Worm (Caenorhabditis elegans) whole organism, L1 larva: ENCODE results near the gene clec-49.

Experiments
- C34B4.2 ChIP-seq: sonication (generic microtip); optimal IDR thresholded peaks from 2 replicates; lab custom pipeline; 2017; ENCODE audit warnings: mild to moderate bottlenecking, missing genetic modification characterization, missing compliant biosample characterization
- F16B12.6 ChIP-seq: fragments of 150-350 bp; optimal IDR thresholded peaks from 2 replicates; lab custom pipeline; 2014; ENCODE audit warnings: missing biosample characterization, missing genetic modification characterization
- ama-1 ChIP-seq: fragments of 150-350 bp; optimal IDR thresholded peaks from 2 replicates; lab custom pipeline; 2014
- ceh-63 ChIP-seq: fragments of 200-800 bp; sonication (Bioruptor generic); optimal IDR thresholded peaks from 2 replicates; lab custom pipeline; 2018; ENCODE audit warnings: mild to moderate bottlenecking, missing genetic modification characterization, missing compliant biosample characterization
- ceh-8 ChIP-seq: fragments of 200-800 bp; sonication (Bioruptor generic); optimal IDR thresholded peaks from 2 replicates; lab custom pipeline; 2018; ENCODE audit warnings: mild to moderate bottlenecking, missing genetic modification characterization, moderate library complexity, missing compliant biosample characterization
- ceh-88 ChIP-seq: fragments of 200-800 bp; sonication (Bioruptor generic); IDR thresholded peaks from 2 replicates; pipeline ENCODE4 v1.3.6; 2022; ENCODE audit warnings: missing genetic modification characterization, missing compliant biosample characterization
- dpl-1 ChIP-seq, 3 experiments: fragments of 150-350 bp in 2 of 3; sonication (generic microtip) in 1 of 3; optimal IDR thresholded peaks; 2 replicates each; lab custom pipeline; 2014 to 2017; ENCODE audit warnings: missing biosample characterization in 3 of 3, missing genetic modification characterization in 3 of 3, missing genetic modification reagents in 3 of 3
- efl-1 ChIP-seq, 4 experiments: fragments of 150-350 bp; optimal IDR thresholded peaks in 3 of 4; peaks in 1 of 4; 1 replicate in 1 of 4; 2 replicates in 3 of 4; lab custom pipeline; 2014; ENCODE audit warnings: missing biosample characterization in 2 of 4, missing genetic modification characterization in 2 of 4, missing genetic modification reagents in 2 of 4
- egl-13 ChIP-seq: sonication (generic microtip); optimal IDR thresholded peaks from 2 replicates; lab custom pipeline; 2016; ENCODE audit warnings: missing genotype, missing genetic modification reagents, missing genetic modification characterization, missing compliant biosample characterization
- ets-5 ChIP-seq: fragments of 200-800 bp; sonication (Bioruptor generic); IDR thresholded peaks from 2 replicates; pipeline ENCODE4 v1.3.6; 2022; ENCODE audit warnings: missing genetic modification characterization, missing compliant biosample characterization
- fkh-10 ChIP-seq: sonication (generic microtip); optimal IDR thresholded peaks from 2 replicates; lab custom pipeline; 2017; ENCODE audit warnings: missing biosample characterization, missing genetic modification reagents, missing genetic modification characterization
- fkh-4 ChIP-seq: sonication (generic microtip); optimal IDR thresholded peaks from 2 replicates; lab custom pipeline; 2016; ENCODE audit warnings: missing compliant biosample characterization, missing genetic modification characterization, borderline replicate concordance
- grh-1 ChIP-seq: fragments of 200-800 bp; sonication (Bioruptor generic); IDR thresholded peaks from 2 replicates; pipeline ENCODE4 v1.3.6; 2022; ENCODE audit warnings: missing genetic modification reagents, missing genetic modification characterization, missing compliant biosample characterization
- hlh-4 ChIP-seq: sonication (generic microtip); optimal IDR thresholded peaks from 2 replicates; lab custom pipeline; 2016; ENCODE audit warnings: mild to moderate bottlenecking, missing genetic modification characterization, missing compliant biosample characterization
- jun-1 ChIP-seq: fragments of 150-350 bp; optimal IDR thresholded peaks from 2 replicates; lab custom pipeline; 2014; ENCODE audit warnings: missing biosample characterization, missing genetic modification reagents, missing genetic modification characterization
- lin-14 ChIP-seq: fragments of 200-800 bp; sonication (Bioruptor generic); optimal IDR thresholded peaks from 2 replicates; lab custom pipeline; 2018; ENCODE audit warnings: mild to moderate bottlenecking, missing genetic modification characterization, moderate library complexity, missing compliant biosample characterization
- lsy-2 ChIP-seq, 2 experiments: fragments of 150-350 bp; optimal IDR thresholded peaks; 2 replicates each; lab custom pipeline; 2014; ENCODE audit warnings: missing biosample characterization in 2 of 2, missing genetic modification characterization in 2 of 2
- mab-9 ChIP-seq: fragments of 200-800 bp; sonication (Bioruptor generic); IDR thresholded peaks from 2 replicates; pipeline ENCODE4 v1.3.6; 2022; ENCODE audit warnings: missing genetic modification reagents, missing genetic modification characterization, missing compliant biosample characterization
- mef-2 ChIP-seq: fragments of 150-350 bp; optimal IDR thresholded peaks from 2 replicates; lab custom pipeline; 2014; ENCODE audit warnings: missing biosample characterization, missing genetic modification characterization
- mep-1 ChIP-seq: fragments of 150-350 bp; optimal IDR thresholded peaks from 2 replicates; lab custom pipeline; 2014; ENCODE audit warnings: missing biosample characterization, missing genetic modification characterization
- nhr-11 ChIP-seq: fragments of 150-350 bp; optimal IDR thresholded peaks from 2 replicates; lab custom pipeline; 2014; ENCODE audit warnings: missing biosample characterization, missing genetic modification characterization
- nhr-12 ChIP-seq: sonication (generic microtip); optimal IDR thresholded peaks from 2 replicates; lab custom pipeline; 2017; ENCODE audit warnings: missing biosample characterization, missing genetic modification characterization
- nhr-19 ChIP-seq: fragments of 200-800 bp; sonication (Bioruptor generic); conservative IDR thresholded peaks from 2 replicates; pipeline ENCODE4 v1.3.6; 2022; ENCODE audit warnings: missing genetic modification characterization, missing compliant biosample characterization
- nhr-28 ChIP-seq: fragments of 150-350 bp; optimal IDR thresholded peaks from 2 replicates; lab custom pipeline; 2014; ENCODE audit warnings: missing biosample characterization, missing genetic modification characterization
- nhr-47 ChIP-seq: sonication (generic microtip); optimal IDR thresholded peaks from 2 replicates; lab custom pipeline; 2016; ENCODE audit warnings: mild to moderate bottlenecking, missing genetic modification characterization, moderate library complexity, missing compliant biosample characterization
- nhr-84 ChIP-seq: sonication (generic microtip); optimal IDR thresholded peaks from 2 replicates; lab custom pipeline; 2017; ENCODE audit warnings: missing biosample characterization, missing genetic modification characterization
- pag-3 ChIP-seq: sonication (generic microtip); optimal IDR thresholded peaks from 2 replicates; lab custom pipeline; 2017; ENCODE audit warnings: missing genetic modification characterization, mild to moderate bottlenecking, missing compliant biosample characterization, antibody characterized with exemption, borderline replicate concordance; ENCODE audit not compliant: insufficient read depth
- pqm-1 ChIP-seq: sonication (generic microtip); optimal IDR thresholded peaks from 3 replicates; lab custom pipeline; 2017; ENCODE audit warnings: missing biosample characterization, missing genetic modification characterization
- rnt-1 ChIP-seq: sonication (generic microtip); optimal IDR thresholded peaks from 2 replicates; lab custom pipeline; 2016; ENCODE audit warnings: mild to moderate bottlenecking, missing genetic modification characterization, moderate library complexity, missing compliant biosample characterization
- skn-1 ChIP-seq: fragments of 150-350 bp; optimal IDR thresholded peaks from 2 replicates; lab custom pipeline; 2014; ENCODE audit warnings: missing biosample characterization, missing genetic modification characterization
- snu-23 ChIP-seq: sonication (generic microtip); optimal IDR thresholded peaks from 2 replicates; lab custom pipeline; 2016; ENCODE audit warnings: missing genetic modification characterization, missing compliant biosample characterization
- sptf-1 ChIP-seq: fragments of 150-350 bp; optimal IDR thresholded peaks from 2 replicates; lab custom pipeline; 2014; ENCODE audit warnings: missing biosample characterization, missing genetic modification characterization
- tlp-1 ChIP-seq: fragments of 150-350 bp; optimal IDR thresholded peaks from 2 replicates; lab custom pipeline; 2014; ENCODE audit warnings: missing biosample characterization, missing genetic modification characterization
- unc-62 ChIP-seq: fragments of 150-350 bp; optimal IDR thresholded peaks from 2 replicates; lab custom pipeline; 2014; ENCODE audit warnings: missing biosample characterization, missing genetic modification reagents, missing genetic modification characterization
- unc-98 ChIP-seq: fragments of 200-800 bp; sonication (Bioruptor generic); IDR thresholded peaks from 2 replicates; pipeline ENCODE4 v1.3.6; 2022; ENCODE audit warnings: missing genetic modification characterization, missing compliant biosample characterization
- vab-15 ChIP-seq: sonication (generic microtip); optimal IDR thresholded peaks from 2 replicates; lab custom pipeline; 2017; ENCODE audit warnings: missing genotype, mild to moderate bottlenecking, missing genetic modification characterization, missing compliant biosample characterization
- xbp-1 ChIP-seq: sonication (generic microtip); optimal IDR thresholded peaks from 2 replicates; lab custom pipeline; 2016; ENCODE audit warnings: missing genetic modification characterization, missing compliant biosample characterization

The clec-49 gene

DNA sequence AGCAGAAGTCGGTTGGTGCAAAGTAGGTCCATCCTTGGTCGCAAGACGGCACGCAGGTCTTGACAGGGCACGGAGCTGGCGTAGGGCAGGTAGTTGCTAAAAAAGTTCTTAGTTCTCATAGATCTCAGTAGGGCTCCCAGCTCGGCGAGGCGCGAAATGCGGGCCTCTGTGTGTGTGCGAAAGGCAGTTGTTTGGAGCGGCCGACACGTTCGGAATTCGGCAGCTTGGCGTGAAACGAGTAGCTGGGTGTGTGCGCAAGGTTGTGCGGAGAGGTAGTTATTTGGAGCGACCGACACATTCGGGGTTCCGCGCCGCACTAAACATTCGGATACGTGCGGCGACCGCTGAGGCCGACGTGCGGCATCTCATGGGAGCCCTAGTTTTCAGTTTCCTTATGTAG lies 1.9 kb upstream of the clec-49 start:
- TF ChIP-seq ets-5 (no peak), ceh-63 (no peak), dpl-1 (GFP tag; optimal IDR thresholded peaks at IDR 0.05; lab: Kevin White, UChicago) (no peak), rnt-1 (tag; lab: Kevin White, UChicago) (no peak)
- TF ChIP-seq, all 84 proteins: peak for 0

DNA sequence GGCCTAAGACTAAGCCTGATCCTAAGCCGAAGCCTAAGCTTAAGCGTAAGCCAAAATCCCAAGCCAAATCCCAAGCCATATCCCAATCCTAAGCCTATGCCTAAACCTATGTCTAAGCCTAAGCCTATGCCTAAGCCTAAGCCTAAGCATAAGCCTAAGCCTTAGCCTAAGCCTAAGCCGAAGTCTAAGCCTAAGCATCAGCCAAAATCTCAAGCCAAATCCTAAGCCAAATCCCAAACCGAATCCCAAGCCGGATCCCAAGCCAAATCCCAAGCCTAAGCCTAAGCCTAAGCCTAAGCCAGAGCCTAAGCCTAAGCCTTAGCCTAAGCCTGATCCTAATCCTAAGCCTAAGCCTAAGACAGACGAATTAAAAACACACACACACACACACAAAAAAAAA lies 3.9 kb downstream of the clec-49 start:
- TF ChIP-seq mab-9 (GFP tag; lab: Robert Waterston, UW): no peak
- no peak for TF ChIP-seq ama-1 (lab: Kevin White, UChicago)
- TF ChIP-seq unc-98 (GFP tag; lab: Robert Waterston, UW): no peak
- no peak for TF ChIP-seq nhr-28 (tag; lab: Kevin White, UChicago)
- no peak for TF ChIP-seq mep-1 (tag; lab: Kevin White, UChicago)
- no peak for TF ChIP-seq pag-3 (tag; lab: Kevin White, UChicago)
- no peak for TF ChIP-seq lsy-2 (tag; optimal IDR thresholded peaks at IDR 0.05; lab: Kevin White, UChicago)
- no peak for TF ChIP-seq unc-62
- no peak for TF ChIP-seq mef-2 (tag; lab: Kevin White, UChicago)
- no peak for TF ChIP-seq lin-14 (GFP tag; lab: Kevin White, UChicago)
- TF ChIP-seq C34B4.2 (tag; lab: Kevin White, UChicago): no peak
- TF ChIP-seq nhr-47: no peak
- TF ChIP-seq pqm-1: no peak
- no peak for TF ChIP-seq snu-23 (GFP tag; lab: Kevin White, UChicago)
- no peak for TF ChIP-seq fkh-4
- no peak for TF ChIP-seq xbp-1 (tag; lab: Kevin White, UChicago)
- TF ChIP-seq fkh-10: no peak
- no peak for TF ChIP-seq vab-15 (tag; lab: Kevin White, UChicago)
- no peak for TF ChIP-seq ceh-8 (GFP tag; lab: Kevin White, UChicago)
- TF ChIP-seq efl-1 (optimal IDR thresholded peaks at IDR 0.05; lab: Kevin White, UChicago): no peak
- TF ChIP-seq efl-1 (GFP tag; optimal IDR thresholded peaks at IDR 0.05 in 1 of 2; lab: Kevin White, UChicago): no peak

- TF ChIP-seq nhr-84 (tag; lab: Kevin White, UChicago): no peak
- no peak for TF ChIP-seq sptf-1 (tag; lab: Kevin White, UChicago)
- no peak for TF ChIP-seq fkh-10
- TF ChIP-seq hlh-4: no peak
- TF ChIP-seq ceh-88 (GFP tag; lab: Robert Waterston, UW): no peak
- no peak for TF ChIP-seq jun-1
- TF ChIP-seq efl-1 (optimal IDR thresholded peaks at IDR 0.05; lab: Kevin White, UChicago): no peak
- TF ChIP-seq efl-1 (GFP tag; optimal IDR thresholded peaks at IDR 0.05 in 1 of 2; lab: Kevin White, UChicago): no peak
- no peak for TF ChIP-seq tlp-1 (tag; lab: Kevin White, UChicago)
- no peak for TF ChIP-seq vab-15 (tag; lab: Kevin White, UChicago)
These were observed 5.2 kb downstream of the clec-49 start, which contains the start of gene W04E12.5 for ce11 chrV:19745852-19746251. W04E12.5 (plus strand) TSS chrV:19746152.

DNA sequence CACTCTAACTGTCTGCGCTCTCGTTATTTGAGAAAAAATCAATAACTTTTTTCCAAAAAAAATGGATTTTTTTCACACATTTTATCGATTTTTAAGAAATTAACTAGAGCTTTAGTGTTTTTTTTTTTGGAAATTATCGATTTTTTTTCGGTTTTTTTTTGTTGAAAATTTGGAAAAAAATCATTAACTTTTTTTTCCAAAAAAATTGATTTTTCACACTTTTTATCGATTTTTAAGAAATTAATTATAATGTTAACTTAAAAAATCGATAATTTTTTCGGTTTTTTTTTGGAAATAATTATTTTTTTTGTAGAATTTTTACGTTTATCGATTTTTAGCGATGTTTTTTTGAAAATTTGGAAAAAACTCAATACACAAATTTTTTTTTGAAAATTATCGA lies 6.8 kb downstream of the clec-49 start:
- TF ChIP-seq dpl-1 (GFP tag; optimal IDR thresholded peaks at IDR 0.05; lab: Kevin White, UChicago): no peak
- no peak for TF ChIP-seq grh-1 (GFP tag; lab: Robert Waterston, UW)
- TF ChIP-seq ceh-88 (GFP tag; lab: Robert Waterston, UW): no peak
- no peak for TF ChIP-seq nhr-12 (tag; lab: Kevin White, UChicago)
- TF ChIP-seq ama-1 (lab: Kevin White, UChicago): no peak
- TF ChIP-seq F16B12.6: no peak
- no peak for TF ChIP-seq mep-1 (tag; lab: Kevin White, UChicago)
- no peak for TF ChIP-seq egl-13 (tag; lab: Kevin White, UChicago)
- TF ChIP-seq skn-1 (tag; lab: Kevin White, UChicago): no peak
- no peak for TF ChIP-seq nhr-19 (GFP tag; lab: Robert Waterston, UW)
- no peak for TF ChIP-seq nhr-11 (tag; lab: Kevin White, UChicago)
- TF ChIP-seq mab-9 (GFP tag; lab: Robert Waterston, UW): no peak
- TF ChIP-seq xbp-1 (tag; lab: Kevin White, UChicago): no peak
